Worm (Caenorhabditis elegans) whole organism, late embryonic: ENCODE data around the gene Y50D7A.10.

Source experiments
- C08G9.2 ChIP-seq: sonication (generic microtip); optimal IDR thresholded peaks from 2 replicates; lab custom pipeline; 2016; ENCODE audit warnings: mild to moderate bottlenecking, missing genetic modification characterization, moderate library complexity, missing compliant biosample characterization
- F13H6.1 ChIP-seq: sonication (generic microtip); optimal IDR thresholded peaks from 2 replicates; lab custom pipeline; 2016; ENCODE audit warnings: missing genetic modification characterization, missing compliant biosample characterization
- T23F11.4 ChIP-seq: fragments of 200-800 bp; sonication (Bioruptor generic); optimal IDR thresholded peaks from 2 replicates; lab custom pipeline; 2018; ENCODE audit warnings: mild to moderate bottlenecking, missing genetic modification characterization, missing compliant biosample characterization
- Y22D7AL.16 ChIP-seq: sonication (generic microtip); optimal IDR thresholded peaks from 2 replicates; lab custom pipeline; 2016; ENCODE audit warnings: missing genetic modification characterization, missing compliant biosample characterization
- ahr-1 ChIP-seq: sonication (generic microtip); optimal IDR thresholded peaks from 2 replicates; lab custom pipeline; 2016; ENCODE audit warnings: missing genetic modification characterization, missing compliant biosample characterization
- ama-1 ChIP-seq: fragments of 150-350 bp; optimal IDR thresholded peaks from 2 replicates; lab custom pipeline; 2014
- ceh-14 ChIP-seq: sonication (generic microtip); optimal IDR thresholded peaks from 2 replicates; lab custom pipeline; 2016; ENCODE audit warnings: missing genotype, missing genetic modification characterization, missing compliant biosample characterization
- ceh-18 ChIP-seq: sonication (generic microtip); optimal IDR thresholded peaks from 2 replicates; lab custom pipeline; 2016; ENCODE audit warnings: missing genetic modification characterization, missing compliant biosample characterization
- ceh-2 ChIP-seq: sonication (generic microtip); optimal IDR thresholded peaks from 2 replicates; lab custom pipeline; 2016; ENCODE audit warnings: missing genotype, missing genetic modification characterization, missing compliant biosample characterization
- ceh-24 ChIP-seq: sonication (generic microtip); optimal IDR thresholded peaks from 2 replicates; lab custom pipeline; 2016; ENCODE audit warnings: mild to moderate bottlenecking, missing genetic modification characterization, missing compliant biosample characterization
- ceh-30 ChIP-seq: fragments of 150-350 bp; optimal IDR thresholded peaks from 2 replicates; lab custom pipeline; 2014; ENCODE audit warnings: missing biosample characterization, missing genetic modification characterization
- ceh-31 ChIP-seq: sonication (generic microtip); optimal IDR thresholded peaks from 2 replicates; lab custom pipeline; 2016; ENCODE audit warnings: missing genetic modification characterization, missing compliant biosample characterization
- ceh-34 ChIP-seq: sonication (generic microtip); optimal IDR thresholded peaks from 2 replicates; lab custom pipeline; 2016; ENCODE audit warnings: mild to moderate bottlenecking, missing genetic modification characterization, missing compliant biosample characterization
- ceh-48 ChIP-seq: sonication (generic microtip); optimal IDR thresholded peaks from 2 replicates; lab custom pipeline; 2016; ENCODE audit warnings: missing genetic modification characterization, inconsistent platforms, missing compliant biosample characterization
- ceh-6 ChIP-seq: fragments of 200-800 bp; sonication (Bioruptor generic); optimal IDR thresholded peaks from 2 replicates; lab custom pipeline; 2018; ENCODE audit warnings: mild to moderate bottlenecking, missing genetic modification characterization, missing compliant biosample characterization
- ceh-9 ChIP-seq: sonication (generic microtip); optimal IDR thresholded peaks from 2 replicates; lab custom pipeline; 2016; ENCODE audit warnings: mild to moderate bottlenecking, missing genetic modification characterization, inconsistent platforms, missing compliant biosample characterization
- dmd-4 ChIP-seq: sonication (generic microtip); optimal IDR thresholded peaks from 2 replicates; lab custom pipeline; 2016; ENCODE audit warnings: borderline replicate concordance, missing genetic modification characterization, missing compliant biosample characterization
- dve-1 ChIP-seq: sonication (generic microtip); optimal IDR thresholded peaks from 2 replicates; lab custom pipeline; 2017; ENCODE audit warnings: antibody characterized with exemption, mild to moderate bottlenecking, missing genetic modification characterization, missing compliant biosample characterization
- elt-2 ChIP-seq: sonication (generic microtip); optimal IDR thresholded peaks from 2 replicates; lab custom pipeline; 2016; ENCODE audit warnings: missing genetic modification reagents, missing genetic modification characterization, missing compliant biosample characterization
- ets-4 ChIP-seq: sonication (generic microtip); optimal IDR thresholded peaks from 2 replicates; lab custom pipeline; 2016; ENCODE audit warnings: missing genetic modification characterization, missing compliant biosample characterization
- fax-1 ChIP-seq: sonication (generic microtip); optimal IDR thresholded peaks from 2 replicates; lab custom pipeline; 2016; ENCODE audit warnings: missing genotype, missing genetic modification characterization, missing compliant biosample characterization
- fkh-10 ChIP-seq: fragments of 150-350 bp; optimal IDR thresholded peaks from 2 replicates; lab custom pipeline; 2014; ENCODE audit warnings: missing biosample characterization, missing genetic modification reagents, missing genetic modification characterization
- fkh-6 ChIP-seq: sonication (generic microtip); optimal IDR thresholded peaks from 2 replicates; lab custom pipeline; 2016; ENCODE audit warnings: missing genetic modification characterization, missing compliant biosample characterization
- gmeb-2 ChIP-seq: sonication (generic microtip); optimal IDR thresholded peaks from 2 replicates; lab custom pipeline; 2016; ENCODE audit warnings: missing genetic modification characterization, inconsistent platforms, missing compliant biosample characterization
- hlh-15 ChIP-seq: sonication (generic microtip); optimal IDR thresholded peaks from 2 replicates; lab custom pipeline; 2016; ENCODE audit warnings: missing genetic modification characterization, missing compliant biosample characterization
- hlh-30 ChIP-seq: sonication (generic microtip); optimal IDR thresholded peaks from 2 replicates; lab custom pipeline; 2017; ENCODE audit warnings: antibody characterized with exemption, missing genetic modification characterization, missing compliant biosample characterization; ENCODE audit not compliant: insufficient read depth
- hlh-6 ChIP-seq: sonication (generic microtip); optimal IDR thresholded peaks from 2 replicates; lab custom pipeline; 2016; ENCODE audit warnings: missing genotype, missing genetic modification characterization, missing compliant biosample characterization
- hlh-8 ChIP-seq: sonication (generic microtip); optimal IDR thresholded peaks from 2 replicates; lab custom pipeline; 2016; ENCODE audit warnings: missing genotype, missing genetic modification characterization, missing compliant biosample characterization
- nfya-1 ChIP-seq: sonication (generic microtip); optimal IDR thresholded peaks from 2 replicates; lab custom pipeline; 2017; ENCODE audit warnings: missing genetic modification characterization, mild to moderate bottlenecking, missing compliant biosample characterization, antibody characterized with exemption, moderate library complexity
- nhr-232 ChIP-seq: sonication (generic microtip); optimal IDR thresholded peaks from 2 replicates; lab custom pipeline; 2016; ENCODE audit warnings: missing genetic modification characterization, missing compliant biosample characterization
- npax-4 ChIP-seq: sonication (generic microtip); optimal IDR thresholded peaks from 2 replicates; lab custom pipeline; 2016; ENCODE audit warnings: missing genetic modification characterization, missing compliant biosample characterization
- pag-3 ChIP-seq: sonication (generic microtip); optimal IDR thresholded peaks from 2 replicates; lab custom pipeline; 2016; ENCODE audit warnings: missing compliant biosample characterization, missing genetic modification characterization, borderline replicate concordance
- pat-9 ChIP-seq: fragments of 200-800 bp; sonication (Bioruptor generic); optimal IDR thresholded peaks from 2 replicates; lab custom pipeline; 2018; ENCODE audit warnings: mild to moderate bottlenecking, missing genetic modification characterization, moderate library complexity, missing compliant biosample characterization
- ref-2 ChIP-seq: sonication (generic microtip); optimal IDR thresholded peaks from 2 replicates; lab custom pipeline; 2016; ENCODE audit warnings: missing genetic modification characterization, missing compliant biosample characterization
- rnt-1 ChIP-seq: sonication (generic microtip); optimal IDR thresholded peaks from 2 replicates; lab custom pipeline; 2016; ENCODE audit warnings: missing genetic modification characterization, missing compliant biosample characterization
- sdc-2 ChIP-seq: sonication (generic microtip); optimal IDR thresholded peaks from 2 replicates; lab custom pipeline; 2016; ENCODE audit warnings: missing genotype, missing genetic modification characterization, missing compliant biosample characterization
- sox-4 ChIP-seq: sonication (generic microtip); optimal IDR thresholded peaks from 2 replicates; lab custom pipeline; 2017; ENCODE audit warnings: mild to moderate bottlenecking, missing genetic modification characterization, inconsistent platforms, missing compliant biosample characterization
- tbx-7 ChIP-seq: sonication (generic microtip); optimal IDR thresholded peaks from 2 replicates; lab custom pipeline; 2016; ENCODE audit warnings: missing genotype, missing genetic modification characterization, missing compliant biosample characterization
- ttx-3 ChIP-seq: sonication (generic microtip); optimal IDR thresholded peaks from 2 replicates; lab custom pipeline; 2016; ENCODE audit warnings: missing genetic modification reagents, missing genetic modification characterization, missing compliant biosample characterization
- unc-55 ChIP-seq: sonication (generic microtip); optimal IDR thresholded peaks from 2 replicates; lab custom pipeline; 2017; ENCODE audit warnings: missing biosample characterization, missing genetic modification reagents, missing genetic modification characterization
- unc-86 ChIP-seq: sonication (generic microtip); optimal IDR thresholded peaks from 2 replicates; lab custom pipeline; 2016; ENCODE audit warnings: missing genetic modification characterization, missing compliant biosample characterization

The Y50D7A.10 gene

DNA sequence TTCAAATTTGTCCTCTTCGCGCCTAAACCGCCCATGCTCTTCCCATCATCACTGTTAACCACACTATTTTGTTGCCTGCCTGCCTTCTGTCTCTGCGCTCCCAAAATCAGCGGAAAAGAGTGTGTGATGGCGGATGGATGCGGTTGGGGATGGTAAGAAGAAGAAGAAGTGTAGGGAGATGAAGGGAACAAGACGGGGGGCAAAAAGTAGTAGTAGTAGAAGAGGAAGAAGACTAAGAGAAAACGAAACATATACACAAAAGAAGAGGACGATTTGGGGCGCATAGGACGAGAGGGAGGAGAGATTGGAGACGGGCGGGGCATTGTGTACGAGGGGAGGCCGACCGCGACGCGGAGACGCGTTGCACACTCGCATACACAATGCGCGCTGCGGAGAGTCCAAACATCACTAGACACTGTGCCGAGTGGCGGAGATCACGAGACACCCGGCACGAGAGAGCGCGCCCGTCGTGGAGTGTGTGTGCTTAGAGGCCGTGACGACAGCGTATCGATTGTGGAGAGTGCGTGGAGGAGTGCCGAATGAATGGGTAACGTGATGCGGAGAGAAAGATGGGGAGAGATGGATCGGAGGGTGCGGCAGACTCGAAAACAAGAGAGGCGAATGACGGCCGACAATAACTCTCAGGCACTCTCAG is 34.4 kb downstream of the Y50D7A.10 start (continued):
- TF ChIP-seq dmd-4 (peak; percentile 61), ets-4 (tag; lab: Kevin White, UChicago) (peak; percentile 52), sdc-2 (tag; lab: Kevin White, UChicago) (peak; percentile 50), ceh-48 (peak; percentile 90), fkh-6 (no peak), hlh-6 (tag; lab: Kevin White, UChicago) (peak; percentile 10), unc-55 (GFP tag; lab: Kevin White, UChicago) (peak; percentile 27), Y22D7AL.16 (tag; lab: Kevin White, UChicago) (peak; percentile 25), ceh-18 (tag; lab: Kevin White, UChicago) (peak; percentile 80), ceh-30 (peak; percentile 46), dve-1 (tag; lab: Kevin White, UChicago) (peak; percentile 46), ceh-14 (peak; percentile 61), fkh-10 (GFP tag; lab: Kevin White, UChicago) (no peak)

DNA sequence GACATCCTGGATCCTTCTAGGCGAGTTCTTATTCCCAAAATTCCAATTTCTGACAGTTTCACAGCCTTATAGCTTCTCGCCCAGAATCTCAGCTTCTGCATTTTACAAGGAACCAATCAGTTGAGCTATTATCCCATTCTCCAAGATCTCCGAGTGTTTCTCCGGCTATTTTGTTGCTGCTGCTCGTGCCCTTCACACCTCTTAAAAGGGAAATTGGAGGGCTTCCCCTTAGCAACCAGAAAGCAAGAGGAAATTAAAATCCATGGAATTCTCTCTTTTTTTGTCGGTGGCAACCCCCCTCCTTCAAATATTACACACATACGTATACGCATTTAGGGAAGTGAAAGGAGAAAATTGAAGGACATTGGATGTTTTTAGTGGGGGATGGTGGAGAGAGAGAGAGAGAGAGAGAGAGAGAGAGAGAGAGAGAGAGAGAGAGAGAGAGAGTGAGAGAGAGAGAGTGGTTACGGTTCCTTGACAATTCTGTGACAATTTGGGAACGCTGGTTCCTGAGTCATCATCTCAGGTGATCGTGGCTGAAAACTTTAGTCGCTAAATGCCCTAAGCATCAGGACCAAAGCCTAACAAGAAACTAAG is 36.7 kb downstream of the Y50D7A.10 start:
- TF ChIP-seq nfya-1 (tag; lab: Kevin White, UChicago) (peak; percentile 25), C08G9.2 (no peak)
- TF ChIP-seq, all 69 proteins: peak for 1

DNA sequence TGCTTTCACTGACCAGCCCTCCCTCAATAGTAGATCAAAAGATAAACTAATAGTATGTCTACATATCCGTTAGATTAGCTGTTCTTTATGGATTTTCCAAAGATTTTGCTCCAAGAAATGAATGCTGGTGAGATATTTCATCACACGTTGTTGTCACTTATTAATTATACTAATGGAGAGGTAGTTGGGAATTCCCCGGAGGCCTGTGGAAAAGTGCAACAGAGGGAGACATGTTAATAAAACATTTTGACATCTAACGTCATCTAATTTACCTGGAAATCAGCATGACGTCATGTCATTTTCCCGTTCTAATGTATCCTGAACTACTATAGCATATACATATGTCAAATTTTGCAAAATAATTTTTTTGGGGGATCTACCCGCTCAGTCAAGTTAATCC is 37.7 kb downstream of the Y50D7A.10 start:
- TF ChIP-seq ceh-18 (tag; lab: Kevin White, UChicago) (no peak), Y22D7AL.16 (tag; lab: Kevin White, UChicago) (no peak), fkh-10 (GFP tag; lab: Kevin White, UChicago) (no peak), nfya-1 (tag; lab: Kevin White, UChicago) (no peak), ceh-9 (no peak), dve-1 (tag; lab: Kevin White, UChicago) (no peak), unc-86 (tag; lab: Kevin White, UChicago) (no peak), hlh-30 (tag; lab: Kevin White, UChicago) (no peak), ama-1 (no peak), ref-2 (tag; lab: Kevin White, UChicago) (no peak), gmeb-2 (tag; lab: Kevin White, UChicago) (no peak), fax-1 (tag; lab: Kevin White, UChicago) (no peak), ceh-2 (tag; lab: Kevin White, UChicago) (no peak), sox-4 (tag; lab: Kevin White, UChicago) (no peak), C08G9.2 (no peak), hlh-8 (tag; lab: Kevin White, UChicago) (no peak), ceh-30 (no peak), ets-4 (tag; lab: Kevin White, UChicago) (no peak), rnt-1 (tag; lab: Kevin White, UChicago) (no peak), pag-3 (tag; lab: Kevin White, UChicago) (no peak)

DNA sequence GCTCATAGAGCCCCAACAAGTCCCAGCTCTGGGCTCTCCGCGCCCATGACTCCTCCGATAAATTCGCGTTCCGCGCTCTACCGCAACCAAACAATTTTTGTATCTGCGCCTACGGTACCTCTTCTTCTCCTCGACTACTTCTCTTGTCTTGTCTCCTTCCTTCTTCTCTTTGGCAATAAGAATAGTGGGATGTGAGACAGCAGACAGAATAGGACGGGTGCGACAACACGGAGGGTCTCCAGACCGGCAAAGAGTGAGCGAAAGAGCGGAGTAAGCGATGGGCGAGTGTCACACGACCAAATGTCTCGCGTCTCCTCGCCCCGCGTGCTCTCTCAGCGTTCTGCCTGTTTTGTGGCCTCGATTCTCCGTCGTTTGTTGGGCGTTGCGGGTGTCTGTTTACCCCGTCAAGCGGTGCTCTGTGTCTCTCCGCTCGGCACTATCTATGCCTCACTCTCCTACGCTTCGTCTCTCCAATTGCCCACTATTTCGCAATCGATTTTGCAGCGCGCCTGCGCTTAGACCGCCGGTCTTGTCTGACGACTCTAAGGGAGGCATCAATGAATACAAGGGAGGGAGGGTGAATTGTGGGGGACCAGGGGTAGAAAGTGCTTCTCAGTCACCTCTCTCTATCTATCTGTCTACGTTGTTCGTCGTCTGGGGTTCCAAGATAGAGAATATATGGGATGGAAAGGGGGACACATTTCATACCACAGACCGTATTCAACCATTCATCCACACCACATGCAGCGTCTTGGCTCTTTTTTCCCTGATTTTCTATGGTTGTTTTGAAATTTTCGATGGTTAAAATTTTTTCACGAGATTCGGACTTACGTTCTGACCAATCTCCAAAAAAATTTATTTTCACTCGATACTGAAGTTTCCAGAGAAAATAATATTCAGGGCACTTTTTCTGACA is 39.5 kb downstream of the Y50D7A.10 start, which contains the start of gene gei-4:
TSS of gene gei-4 (minus strand) at position 256 of the 916 bp plus-strand sequence.
- TF ChIP-seq ahr-1 (tag; lab: Kevin White, UChicago): no peak
- no peak for TF ChIP-seq T23F11.4 (GFP tag; lab: Kevin White, UChicago)
- no peak for TF ChIP-seq hlh-15 (tag; lab: Kevin White, UChicago)
- peak; percentile 78 for TF ChIP-seq ref-2 (tag; lab: Kevin White, UChicago)
- peak; percentile 93 for TF ChIP-seq ceh-34 (tag; lab: Kevin White, UChicago)
- TF ChIP-seq nhr-232 (tag; lab: Kevin White, UChicago): no peak
- peak; percentile 59 for TF ChIP-seq ama-1
- no peak for TF ChIP-seq tbx-7 (tag; lab: Kevin White, UChicago)
- no peak for TF ChIP-seq ceh-24
- TF ChIP-seq ceh-18 (tag; lab: Kevin White, UChicago): peak; percentile 69
- TF ChIP-seq gmeb-2 (tag; lab: Kevin White, UChicago): no peak
- TF ChIP-seq dmd-4: no peak
- no peak for TF ChIP-seq ceh-9
- TF ChIP-seq nfya-1 (tag; lab: Kevin White, UChicago): peak; percentile 85
- peak; percentile 93 for TF ChIP-seq ceh-31 (tag; lab: Kevin White, UChicago)
- TF ChIP-seq elt-2 (tag; lab: Kevin White, UChicago): peak; percentile 52
- peak; percentile 45 for TF ChIP-seq ceh-6
- peak; percentile 76 for TF ChIP-seq F13H6.1 (tag; lab: Kevin White, UChicago)
- peak; percentile 45 for TF ChIP-seq C08G9.2
- TF ChIP-seq ceh-48: peak; percentile 97
- no peak for TF ChIP-seq npax-4 (tag; lab: Kevin White, UChicago)
- no peak for TF ChIP-seq pat-9 (tag; lab: Kevin White, UChicago)
- TF ChIP-seq ttx-3 (tag; lab: Kevin White, UChicago): no peak
- no peak for TF ChIP-seq fkh-6
- peak; percentile 63 for TF ChIP-seq rnt-1 (tag; lab: Kevin White, UChicago)
- no peak for TF ChIP-seq fkh-10 (GFP tag; lab: Kevin White, UChicago)
